Worm (Caenorhabditis elegans) whole organism, L1 larva: ENCODE measurements around the gene srw-101.

ENCODE experiments used
- C04F5.9 ChIP-seq: sonication (generic microtip); optimal IDR thresholded peaks from 2 replicates; lab custom pipeline; 2016; ENCODE audit warnings: missing genetic modification characterization, missing compliant biosample characterization
- C16A3.4 ChIP-seq: fragments of 150-350 bp; optimal IDR thresholded peaks from 2 replicates; lab custom pipeline; 2014; ENCODE audit warnings: missing biosample characterization, missing genetic modification characterization
- Y116A8C.19 ChIP-seq: sonication (generic microtip); optimal IDR thresholded peaks from 2 replicates; lab custom pipeline; 2016; ENCODE audit warnings: missing compliant biosample characterization, missing genetic modification characterization, borderline replicate concordance
- aha-1 ChIP-seq: fragments of 150-350 bp; optimal IDR thresholded peaks from 2 replicates; lab custom pipeline; 2014; ENCODE audit warnings: missing biosample characterization, missing genetic modification characterization
- ama-1 ChIP-seq: fragments of 150-350 bp; optimal IDR thresholded peaks from 2 replicates; lab custom pipeline; 2014
- ceh-88 ChIP-seq: fragments of 200-800 bp; sonication (Bioruptor generic); IDR thresholded peaks from 2 replicates; pipeline ENCODE4 v1.3.6; 2022; ENCODE audit warnings: missing genetic modification characterization, missing compliant biosample characterization
- ceh-90 ChIP-seq: sonication (generic microtip); optimal IDR thresholded peaks from 2 replicates; lab custom pipeline; 2016; ENCODE audit warnings: missing genetic modification characterization, missing compliant biosample characterization
- ces-1 ChIP-seq: fragments of 150-350 bp; optimal IDR thresholded peaks from 2 replicates; lab custom pipeline; 2014; ENCODE audit warnings: missing biosample characterization, missing genetic modification reagents, missing genetic modification characterization
- dpl-1 ChIP-seq, 3 experiments: fragments of 150-350 bp in 2 of 3; sonication (generic microtip) in 1 of 3; optimal IDR thresholded peaks; 2 replicates each; lab custom pipeline; 2014 to 2017; ENCODE audit warnings: missing biosample characterization in 3 of 3, missing genetic modification characterization in 3 of 3, missing genetic modification reagents in 3 of 3
- efl-1 ChIP-seq, 4 experiments: fragments of 150-350 bp; optimal IDR thresholded peaks in 3 of 4; peaks in 1 of 4; 1 replicate in 1 of 4; 2 replicates in 3 of 4; lab custom pipeline; 2014; ENCODE audit warnings: missing biosample characterization in 2 of 4, missing genetic modification characterization in 2 of 4, missing genetic modification reagents in 2 of 4
- egl-27 ChIP-seq, 2 experiments: fragments of 150-350 bp in 1 of 2; sonication (generic microtip); optimal IDR thresholded peaks; 3 replicates each; lab custom pipeline; 2017 to 2018; ENCODE audit warnings: missing biosample characterization in 2 of 2, missing genetic modification characterization in 2 of 2, missing genetic modification reagents in 2 of 2
- fkh-10 ChIP-seq: sonication (generic microtip); optimal IDR thresholded peaks from 2 replicates; lab custom pipeline; 2017; ENCODE audit warnings: missing biosample characterization, missing genetic modification reagents, missing genetic modification characterization
- fos-1 ChIP-seq: fragments of 150-350 bp; optimal IDR thresholded peaks from 2 replicates; lab custom pipeline; 2014; ENCODE audit warnings: missing biosample characterization, missing genetic modification characterization
- grh-1 ChIP-seq: fragments of 200-800 bp; sonication (Bioruptor generic); IDR thresholded peaks from 2 replicates; pipeline ENCODE4 v1.3.6; 2022; ENCODE audit warnings: missing genetic modification reagents, missing genetic modification characterization, missing compliant biosample characterization
- hlh-4 ChIP-seq: sonication (generic microtip); optimal IDR thresholded peaks from 2 replicates; lab custom pipeline; 2016; ENCODE audit warnings: mild to moderate bottlenecking, missing genetic modification characterization, missing compliant biosample characterization
- hpl-2 ChIP-seq: fragments of 150-350 bp; optimal IDR thresholded peaks from 2 replicates; lab custom pipeline; 2014; ENCODE audit warnings: missing biosample characterization, missing genetic modification reagents, missing genetic modification characterization
- isw-1 ChIP-seq: fragments of 200-800 bp; sonication (Bioruptor generic); IDR thresholded peaks from 2 replicates; pipeline ENCODE4 v1.3.6; 2022; ENCODE audit warnings: missing genetic modification characterization, missing compliant biosample characterization
- jun-1 ChIP-seq: fragments of 150-350 bp; optimal IDR thresholded peaks from 2 replicates; lab custom pipeline; 2014; ENCODE audit warnings: missing biosample characterization, missing genetic modification reagents, missing genetic modification characterization
- lin-13 ChIP-seq: fragments of 150-350 bp; optimal IDR thresholded peaks from 2 replicates; lab custom pipeline; 2014; ENCODE audit warnings: missing biosample characterization, missing genetic modification reagents, missing genetic modification characterization
- lin-35 ChIP-seq, 2 experiments: fragments of 150-350 bp; optimal IDR thresholded peaks; 2 replicates each; lab custom pipeline; 2014; ENCODE audit warnings: missing biosample characterization in 2 of 2, missing genetic modification characterization in 2 of 2, missing genetic modification reagents in 2 of 2
- lin-39 ChIP-seq: fragments of 150-350 bp; optimal IDR thresholded peaks from 2 replicates; lab custom pipeline; 2014; ENCODE audit warnings: missing biosample characterization, missing genetic modification reagents, missing genetic modification characterization
- lsy-2 ChIP-seq, 2 experiments: fragments of 150-350 bp; optimal IDR thresholded peaks; 2 replicates each; lab custom pipeline; 2014; ENCODE audit warnings: missing biosample characterization in 2 of 2, missing genetic modification characterization in 2 of 2
- mab-9 ChIP-seq: fragments of 200-800 bp; sonication (Bioruptor generic); IDR thresholded peaks from 2 replicates; pipeline ENCODE4 v1.3.6; 2022; ENCODE audit warnings: missing genetic modification reagents, missing genetic modification characterization, missing compliant biosample characterization
- nhr-11 ChIP-seq: fragments of 150-350 bp; optimal IDR thresholded peaks from 2 replicates; lab custom pipeline; 2014; ENCODE audit warnings: missing biosample characterization, missing genetic modification characterization
- nhr-20 ChIP-seq: sonication (generic microtip); optimal IDR thresholded peaks from 2 replicates; lab custom pipeline; 2016; ENCODE audit warnings: mild to moderate bottlenecking, missing genetic modification characterization, missing compliant biosample characterization
- nhr-237 ChIP-seq: fragments of 150-350 bp; optimal IDR thresholded peaks from 2 replicates; lab custom pipeline; 2014; ENCODE audit warnings: missing biosample characterization, missing genetic modification characterization
- nhr-47 ChIP-seq: sonication (generic microtip); optimal IDR thresholded peaks from 2 replicates; lab custom pipeline; 2016; ENCODE audit warnings: mild to moderate bottlenecking, missing genetic modification characterization, moderate library complexity, missing compliant biosample characterization
- nhr-76 ChIP-seq: sonication (generic microtip); optimal IDR thresholded peaks from 2 replicates; lab custom pipeline; 2017; ENCODE audit warnings: missing biosample characterization, missing genetic modification characterization
- nhr-77 ChIP-seq: fragments of 150-350 bp; optimal IDR thresholded peaks from 2 replicates; lab custom pipeline; 2014; ENCODE audit warnings: missing biosample characterization, missing genetic modification characterization
- nhr-84 ChIP-seq: sonication (generic microtip); optimal IDR thresholded peaks from 2 replicates; lab custom pipeline; 2017; ENCODE audit warnings: missing biosample characterization, missing genetic modification characterization
- pax-3 ChIP-seq: fragments of 200-800 bp; sonication (Bioruptor generic); optimal IDR thresholded peaks from 2 replicates; lab custom pipeline; 2018; ENCODE audit warnings: mild to moderate bottlenecking, missing genetic modification characterization, moderate library complexity, missing compliant biosample characterization
- snpc-4 ChIP-seq: fragments of 150-350 bp; optimal IDR thresholded peaks from 2 replicates; lab custom pipeline; 2014; ENCODE audit warnings: missing biosample characterization, missing genetic modification characterization
- sptf-1 ChIP-seq: fragments of 150-350 bp; optimal IDR thresholded peaks from 2 replicates; lab custom pipeline; 2014; ENCODE audit warnings: missing biosample characterization, missing genetic modification characterization
- swsn-7 ChIP-seq: sonication (generic microtip); optimal IDR thresholded peaks from 2 replicates; lab custom pipeline; 2016; ENCODE audit warnings: missing genetic modification characterization, missing compliant biosample characterization
- tlp-1 ChIP-seq: fragments of 150-350 bp; optimal IDR thresholded peaks from 2 replicates; lab custom pipeline; 2014; ENCODE audit warnings: missing biosample characterization, missing genetic modification characterization
- unc-30 ChIP-seq: sonication (generic microtip); optimal IDR thresholded peaks from 2 replicates; lab custom pipeline; 2017; ENCODE audit warnings: missing biosample characterization, missing genetic modification characterization
- unc-62 ChIP-seq: fragments of 150-350 bp; optimal IDR thresholded peaks from 2 replicates; lab custom pipeline; 2014; ENCODE audit warnings: missing biosample characterization, missing genetic modification reagents, missing genetic modification characterization
- unc-98 ChIP-seq: fragments of 200-800 bp; sonication (Bioruptor generic); IDR thresholded peaks from 2 replicates; pipeline ENCODE4 v1.3.6; 2022; ENCODE audit warnings: missing genetic modification characterization, missing compliant biosample characterization
- vab-15 ChIP-seq: sonication (generic microtip); optimal IDR thresholded peaks from 2 replicates; lab custom pipeline; 2017; ENCODE audit warnings: missing genotype, mild to moderate bottlenecking, missing genetic modification characterization, missing compliant biosample characterization
- xbp-1 ChIP-seq: sonication (generic microtip); optimal IDR thresholded peaks from 2 replicates; lab custom pipeline; 2016; ENCODE audit warnings: missing genetic modification characterization, missing compliant biosample characterization

The srw-101 gene

ce11 chrV:1721966-1722365 is at the start of gene srw-101:
Gene srw-101 (plus strand): TSS chrV:1722266.
- TF ChIP-seq nhr-237 (tag; lab: Kevin White, UChicago) (no peak), hlh-4 (tag; lab: Kevin White, UChicago) (no peak), lsy-2 (tag; optimal IDR thresholded peaks at IDR 0.05; lab: Kevin White, UChicago) (no peak), swsn-7 (no peak), dpl-1 (GFP tag; optimal IDR thresholded peaks at IDR 0.05; lab: Kevin White, UChicago) (no peak), lin-35 (GFP tag; optimal IDR thresholded peaks at IDR 0.05; lab: Kevin White, UChicago) (no peak), grh-1 (no peak), ceh-90 (no peak), egl-27 (tag; optimal IDR thresholded peaks at IDR 0.05; lab: Kevin White, UChicago) (no peak), C04F5.9 (tag; lab: Kevin White, UChicago) (no peak), unc-30 (tag; lab: Kevin White, UChicago) (no peak), pax-3 (tag; lab: Kevin White, UChicago) (no peak), nhr-20 (tag; lab: Kevin White, UChicago) (no peak), xbp-1 (tag; lab: Kevin White, UChicago) (no peak)

DNA sequence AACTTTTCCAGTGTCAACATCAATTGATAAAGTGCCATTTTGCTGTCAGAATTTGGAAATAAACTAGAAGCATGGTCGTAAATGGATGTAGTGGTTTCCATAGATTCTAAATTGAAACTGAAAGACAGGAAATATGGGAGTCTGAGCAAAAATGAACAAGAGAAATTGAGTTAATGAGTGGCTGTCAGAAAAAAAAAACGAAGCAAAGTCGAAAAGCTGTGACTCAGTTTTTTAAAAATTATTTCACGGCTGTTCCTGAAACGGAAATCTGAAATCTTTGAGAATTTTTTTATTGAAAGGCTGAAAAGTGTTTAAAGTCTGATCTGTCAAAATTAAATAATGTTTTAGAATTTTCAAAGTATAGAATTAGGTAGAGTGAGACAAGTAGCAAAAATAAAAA is 43.8 kb upstream of the srw-101 start, which contains the start of gene srw-98:
TSS of gene srw-98 (minus strand) at position 101 of the 400 bp plus-strand sequence.
- TF ChIP-seq sptf-1 (tag; lab: Kevin White, UChicago) (no peak), nhr-47 (tag; lab: Kevin White, UChicago) (no peak), efl-1 (optimal IDR thresholded peaks at IDR 0.05; lab: Kevin White, UChicago) (no peak), efl-1 (GFP tag; optimal IDR thresholded peaks at IDR 0.05 in 1 of 2; lab: Kevin White, UChicago) (no peak), isw-1 (no peak), hpl-2 (GFP tag; lab: Kevin White, UChicago) (no peak), aha-1 (tag; lab: Kevin White, UChicago) (no peak)

DNA sequence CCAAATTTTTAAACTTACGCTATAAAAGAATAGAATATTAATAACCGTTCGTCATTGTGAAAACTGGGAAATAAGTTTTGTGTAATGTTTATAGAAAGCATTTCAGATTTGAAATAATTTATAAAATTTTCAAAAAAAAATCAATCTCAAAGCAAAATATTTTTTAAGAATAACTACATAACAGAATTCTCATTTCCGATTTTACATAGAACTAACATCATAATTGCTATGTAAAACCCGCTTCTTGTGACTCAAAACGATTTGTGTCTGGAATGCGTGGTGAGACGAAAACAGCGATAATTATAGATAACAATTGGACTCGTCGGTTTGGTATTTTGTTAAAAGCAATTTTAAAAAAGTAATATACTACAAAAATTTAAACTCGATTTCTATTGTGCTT is 41.3 kb upstream of the srw-101 start, which contains the start of gene srw-91:
TSS of gene srw-91 (minus strand) at position 101 of the 400 bp plus-strand sequence.
- TF ChIP-seq grh-1 (no peak), Y116A8C.19 (tag; lab: Kevin White, UChicago) (no peak), C16A3.4 (tag; lab: Kevin White, UChicago) (no peak), fos-1 (no peak), fkh-10 (GFP tag; lab: Kevin White, UChicago) (no peak), pax-3 (tag; lab: Kevin White, UChicago) (no peak), nhr-77 (tag; lab: Kevin White, UChicago) (no peak), unc-98 (GFP tag; lab: Robert Waterston, UW) (no peak), ama-1 (lab: Kevin White, UChicago) (no peak), nhr-237 (tag; lab: Kevin White, UChicago) (no peak), nhr-11 (tag; lab: Kevin White, UChicago) (no peak), hpl-2 (GFP tag; lab: Kevin White, UChicago) (no peak), lin-13 (no peak)

- TF ChIP-seq aha-1 (tag; lab: Kevin White, UChicago) = no peak
- no peak for TF ChIP-seq sptf-1 (tag; lab: Kevin White, UChicago)
- TF ChIP-seq tlp-1 = no peak
- TF ChIP-seq unc-98 (GFP tag; lab: Robert Waterston, UW) = no peak
- no peak for TF ChIP-seq mab-9 (GFP tag; lab: Robert Waterston, UW)
- TF ChIP-seq efl-1 (optimal IDR thresholded peaks at IDR 0.05; lab: Kevin White, UChicago) = no peak
- no peak for TF ChIP-seq efl-1 (GFP tag; optimal IDR thresholded peaks at IDR 0.05 in 1 of 2; lab: Kevin White, UChicago)
- TF ChIP-seq nhr-84 = no peak
- no peak for TF ChIP-seq Y116A8C.19 (tag; lab: Kevin White, UChicago)
- no peak for TF ChIP-seq unc-30 (tag; lab: Kevin White, UChicago)
- TF ChIP-seq jun-1 (tag; lab: Kevin White, UChicago) = no peak
- no peak for TF ChIP-seq lin-13
- TF ChIP-seq vab-15 (tag; lab: Kevin White, UChicago) = no peak
- TF ChIP-seq nhr-76 (tag; lab: Kevin White, UChicago) = no peak
- TF ChIP-seq nhr-77 (tag; lab: Kevin White, UChicago) = no peak
- no peak for TF ChIP-seq ces-1 (GFP tag; lab: Kevin White, UChicago)
- TF ChIP-seq unc-62 (GFP tag; lab: Kevin White, UChicago) = no peak
- TF ChIP-seq snpc-4 (tag; lab: Kevin White, UChicago) = no peak
- TF ChIP-seq lin-39 (tag; lab: Kevin White, UChicago) = no peak
- no peak for TF ChIP-seq ceh-88 (GFP tag; lab: Robert Waterston, UW)
- no peak for TF ChIP-seq C04F5.9 (tag; lab: Kevin White, UChicago)
Measured at ce11 chrV:1682279-1682678, 39.8 kb upstream of the srw-101 start, which contains the start of gene srh-3. Gene srh-3 (plus strand): TSS chrV:1682579.
